Worm (Caenorhabditis elegans) whole organism, late embryonic: ENCODE results near the gene F46C8.1.

ENCODE experiments used
- ets-4 ChIP-seq: sonication (generic microtip); optimal IDR thresholded peaks from 2 replicates; lab custom pipeline; 2016; ENCODE audit warnings: missing genetic modification characterization, missing compliant biosample characterization
- nfya-1 ChIP-seq: sonication (generic microtip); optimal IDR thresholded peaks from 2 replicates; lab custom pipeline; 2017; ENCODE audit warnings: missing genetic modification characterization, mild to moderate bottlenecking, missing compliant biosample characterization, antibody characterized with exemption, moderate library complexity
- pqm-1 ChIP-seq: sonication (generic microtip); optimal IDR thresholded peaks from 2 replicates; lab custom pipeline; 2016; ENCODE audit warnings: missing genetic modification characterization, missing compliant biosample characterization

DNA sequence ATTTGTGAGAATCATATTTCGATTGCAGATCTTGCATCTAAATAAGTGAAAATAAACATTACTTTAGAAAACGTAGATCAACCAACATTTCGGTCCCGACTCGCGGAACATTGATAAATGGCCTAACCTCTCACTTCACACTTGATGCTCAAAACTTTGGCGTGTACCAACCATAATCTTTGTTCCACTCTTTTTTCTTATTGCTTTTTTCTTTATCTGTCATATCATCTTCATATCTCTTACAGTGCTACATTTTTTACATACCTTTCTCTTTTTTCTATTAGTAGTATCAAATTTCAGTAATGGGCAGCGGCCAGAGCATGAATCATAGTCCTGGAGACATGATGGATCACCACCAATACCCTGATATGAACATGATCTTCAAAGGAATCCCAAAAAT, 23.0 kb upstream of the F46C8.1 start, which contains the start of gene F46C8.3:
- TF ChIP-seq pqm-1 (tag; lab: Kevin White, UChicago) (no peak), ets-4 (no peak), nfya-1 (tag; lab: Kevin White, UChicago) (no peak)
